Worm (Caenorhabditis elegans) whole organism, L4 larva: Measurements from ENCODE around the gene K02H11.4.

Experiments used
- R02D3.7 ChIP-seq: fragments of 150-350 bp; sonication (generic microtip); optimal IDR thresholded peaks from 3 replicates; lab custom pipeline; 2014; ENCODE audit warnings: missing biosample characterization, missing genetic modification characterization
- Y5F2A.4 ChIP-seq: fragments of 200-800 bp; sonication (Bioruptor generic); optimal IDR thresholded peaks from 2 replicates; lab custom pipeline; 2018; ENCODE audit warnings: mild to moderate bottlenecking, missing genetic modification characterization, missing compliant biosample characterization
- Y75B8A.6 ChIP-seq: fragments of 200-800 bp; sonication (Bioruptor generic); IDR thresholded peaks from 2 replicates; pipeline ENCODE4 v1.3.6; 2022; ENCODE audit warnings: missing genetic modification reagents, missing genetic modification characterization, missing compliant biosample characterization
- ama-1 ChIP-seq: fragments of 150-350 bp; optimal IDR thresholded peaks from 2 replicates; lab custom pipeline; 2014; ENCODE audit warnings: inconsistent platforms, mixed read lengths
- arid-1 ChIP-seq: fragments of 200-800 bp; sonication (Bioruptor generic); conservative IDR thresholded peaks from 2 replicates; pipeline ENCODE4 v1.3.6; 2022; ENCODE audit warnings: missing genetic modification reagents, missing genetic modification characterization, missing compliant biosample characterization
- attf-4 ChIP-seq: sonication (generic microtip); optimal IDR thresholded peaks from 3 replicates; lab custom pipeline; 2017; ENCODE audit warnings: missing biosample characterization, missing genetic modification characterization
- ceh-28 ChIP-seq: fragments of 150-350 bp; optimal IDR thresholded peaks from 2 replicates; lab custom pipeline; 2014; ENCODE audit warnings: missing biosample characterization, missing genetic modification reagents, missing genetic modification characterization
- daf-16 ChIP-seq, 3 experiments: sonication (generic microtip); optimal IDR thresholded peaks; 2 replicates each; lab custom pipeline; 2016 to 2017; ENCODE audit warnings: missing genetic modification characterization in 3 of 3, missing genetic modification reagents in 3 of 3, mild to moderate bottlenecking in 2 of 3, missing compliant biosample characterization in 2 of 3, missing biosample characterization in 1 of 3, moderate library complexity in 1 of 3
- dmd-9 ChIP-seq: fragments of 200-800 bp; sonication (Bioruptor generic); IDR thresholded peaks from 2 replicates; pipeline ENCODE4 v1.3.6; 2022; ENCODE audit warnings: missing genetic modification reagents, missing genetic modification characterization, missing compliant biosample characterization
- duxl-1 ChIP-seq: sonication (generic microtip); optimal IDR thresholded peaks from 2 replicates; lab custom pipeline; 2016; ENCODE audit warnings: mild to moderate bottlenecking, missing genetic modification characterization, moderate library complexity, missing compliant biosample characterization; ENCODE audit not compliant: poor library complexity
- egl-27 ChIP-seq: sonication (generic microtip); optimal IDR thresholded peaks from 3 replicates; lab custom pipeline; 2017; ENCODE audit warnings: missing biosample characterization, missing genetic modification reagents, missing genetic modification characterization
- egl-43 ChIP-seq: fragments of 200-800 bp; sonication (Bioruptor generic); IDR thresholded peaks from 2 replicates; pipeline ENCODE4 v1.3.6; 2022; ENCODE audit warnings: missing genetic modification reagents, missing genetic modification characterization, missing compliant biosample characterization
- fkh-10 ChIP-seq: fragments of 150-350 bp; optimal IDR thresholded peaks from 2 replicates; lab custom pipeline; 2014; ENCODE audit warnings: missing biosample characterization, missing genetic modification reagents, missing genetic modification characterization
- hmg-1.1 ChIP-seq: fragments of 200-800 bp; sonication (Bioruptor generic); IDR thresholded peaks from 2 replicates; pipeline ENCODE4 v1.3.6; 2022; ENCODE audit warnings: missing genetic modification reagents, missing genetic modification characterization, missing compliant biosample characterization
- lin-39 ChIP-seq: fragments of 150-350 bp; optimal IDR thresholded peaks from 2 replicates; lab custom pipeline; 2014; ENCODE audit warnings: missing biosample characterization, missing genetic modification reagents, missing genetic modification characterization
- mdt-29 ChIP-seq: fragments of 200-800 bp; sonication (Bioruptor generic); IDR thresholded peaks from 2 replicates; pipeline ENCODE4 v1.3.6; 2022; ENCODE audit warnings: missing genetic modification reagents, missing genetic modification characterization, missing compliant biosample characterization
- nhr-10 ChIP-seq: fragments of 150-350 bp; optimal IDR thresholded peaks from 2 replicates; lab custom pipeline; 2014; ENCODE audit warnings: missing biosample characterization, missing genetic modification characterization
- nhr-237 ChIP-seq: sonication (generic microtip); optimal IDR thresholded peaks from 2 replicates; lab custom pipeline; 2017; ENCODE audit warnings: missing biosample characterization, missing genetic modification characterization
- nhr-25 ChIP-seq: sonication (generic microtip); optimal IDR thresholded peaks from 2 replicates; lab custom pipeline; 2017; ENCODE audit warnings: missing genetic modification characterization, mild to moderate bottlenecking, missing compliant biosample characterization, antibody characterized with exemption, moderate library complexity, borderline replicate concordance; ENCODE audit not compliant: insufficient read depth
- nhr-28 ChIP-seq: fragments of 150-350 bp; optimal IDR thresholded peaks from 2 replicates; lab custom pipeline; 2014; ENCODE audit warnings: missing biosample characterization, missing genetic modification characterization
- nhr-48 ChIP-seq: sonication (generic microtip); optimal IDR thresholded peaks from 2 replicates; lab custom pipeline; 2016; ENCODE audit warnings: mild to moderate bottlenecking, missing genetic modification characterization, missing compliant biosample characterization
- pha-4 ChIP-seq, 2 experiments: fragments of 150-350 bp in 1 of 2; fragments of 200-800 bp in 1 of 2; sonication (Bioruptor generic) in 1 of 2; IDR thresholded peaks in 1 of 2; optimal IDR thresholded peaks in 1 of 2; 2 replicates each; pipeline versions ENCODE4 v1.3.6 to Lab custom; 2014 to 2022; ENCODE audit warnings: missing genetic modification characterization in 2 of 2, missing genetic modification reagents in 2 of 2, missing biosample characterization in 1 of 2, missing compliant biosample characterization in 1 of 2
- php-3 ChIP-seq: fragments of 200-800 bp; sonication (Bioruptor generic); IDR thresholded peaks from 2 replicates; pipeline ENCODE4 v1.3.6; 2022; ENCODE audit warnings: missing genetic modification reagents, missing genetic modification characterization, missing compliant biosample characterization
- pqm-1 ChIP-seq: sonication (generic microtip); optimal IDR thresholded peaks from 2 replicates; lab custom pipeline; 2017; ENCODE audit warnings: missing biosample characterization, missing genetic modification characterization
- sdz-12 ChIP-seq: fragments of 200-800 bp; sonication (Bioruptor generic); optimal IDR thresholded peaks from 2 replicates; lab custom pipeline; 2018; ENCODE audit warnings: mild to moderate bottlenecking, missing genetic modification characterization, missing compliant biosample characterization
- snpc-1.2 ChIP-seq: fragments of 200-800 bp; sonication (Bioruptor generic); IDR thresholded peaks from 2 replicates; pipeline ENCODE4 v1.3.6; 2022; ENCODE audit warnings: missing genetic modification reagents, missing genetic modification characterization, missing compliant biosample characterization
- snpc-4 ChIP-seq: fragments of 150-350 bp; optimal IDR thresholded peaks from 2 replicates; lab custom pipeline; 2014; ENCODE audit warnings: missing biosample characterization, missing genetic modification characterization
- spr-3 ChIP-seq: fragments of 200-800 bp; sonication (Bioruptor generic); optimal IDR thresholded peaks from 2 replicates; lab custom pipeline; 2018; ENCODE audit warnings: mild to moderate bottlenecking, missing genetic modification characterization, missing compliant biosample characterization
- tag-97 ChIP-seq: fragments of 200-800 bp; sonication (Bioruptor generic); IDR thresholded peaks from 2 replicates; pipeline ENCODE4 v1.3.6; 2022; ENCODE audit warnings: missing genetic modification characterization, missing compliant biosample characterization
- unc-62 ChIP-seq, 3 experiments: fragments of 150-350 bp in 1 of 3; sonication (generic microtip); optimal IDR thresholded peaks in 2 of 3; peaks in 1 of 3; 1 replicate in 1 of 3; 2 replicates in 2 of 3; lab custom pipeline; 2014 to 2017; ENCODE audit warnings: missing biosample characterization in 3 of 3, missing genetic modification characterization in 3 of 3, missing genetic modification reagents in 3 of 3, missing genotype in 1 of 3
- zag-1 ChIP-seq: fragments of 150-350 bp; optimal IDR thresholded peaks from 2 replicates; lab custom pipeline; 2014; ENCODE audit warnings: missing biosample characterization, missing genetic modification characterization
- ztf-11 ChIP-seq: fragments of 150-350 bp; optimal IDR thresholded peaks from 2 replicates; lab custom pipeline; 2014; ENCODE audit warnings: missing biosample characterization, missing genetic modification characterization
- ztf-7 ChIP-seq: fragments of 150-350 bp; optimal IDR thresholded peaks from 2 replicates; lab custom pipeline; 2014; ENCODE audit warnings: missing biosample characterization, missing genetic modification characterization

Gene K02H11.4

DNA sequence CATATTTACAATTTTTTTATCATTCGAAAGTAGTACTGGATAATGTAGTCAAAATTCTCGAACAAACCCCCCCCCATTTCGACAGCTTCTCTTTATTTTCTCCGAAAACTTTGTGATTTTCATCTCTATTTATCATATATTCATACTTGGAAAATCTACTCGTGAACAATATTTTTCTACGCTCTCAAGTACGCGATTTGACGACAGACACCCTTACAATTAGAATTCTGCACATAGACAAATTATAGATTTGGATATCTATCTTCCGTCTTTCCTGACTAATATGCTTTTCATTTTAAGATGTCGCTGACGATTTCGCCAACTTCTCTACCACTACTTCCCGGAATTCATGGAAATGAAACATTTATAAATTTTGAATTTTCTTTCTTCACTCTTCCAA, 25.1 kb downstream of the K02H11.4 start, which contains the start of gene sru-28:
Gene sru-28, plus strand, starts transcription at position 301 of the 400 bp plus-strand sequence.
- TF ChIP-seq mdt-29 (GFP tag; lab: Robert Waterston, UW): no peak

- TF ChIP-seq unc-62 (GFP tag; optimal IDR thresholded peaks at IDR 0.05 in 1 of 2; lab: Kevin White, UChicago): peak in 1 of 2 experiments; percentile 23
- TF ChIP-seq unc-62 (tag; optimal IDR thresholded peaks at IDR 0.05; lab: Kevin White, UChicago): no peak
- TF ChIP-seq egl-43 (GFP tag; lab: Robert Waterston, UW): no peak
Measured at ce11 chrV:1499140-1499539, 31.9 kb downstream of the K02H11.4 start, which contains the start of gene sru-27. Gene sru-27 (plus strand): TSS chrV:1499440.

ce11 chrV:1495752-1496151, 35.3 kb downstream of the K02H11.4 start:
- TF ChIP-seq ceh-28 (tag; lab: Kevin White, UChicago) (peak; percentile 94), pqm-1 (no peak)

- TF ChIP-seq fkh-10 (GFP tag; lab: Kevin White, UChicago): no peak
- no peak for TF ChIP-seq nhr-48 (tag; lab: Kevin White, UChicago)
- no peak for TF ChIP-seq Y75B8A.6
- no peak for TF ChIP-seq php-3
- TF ChIP-seq nhr-28: no peak
- TF ChIP-seq snpc-4 (tag; lab: Kevin White, UChicago): no peak
- TF ChIP-seq arid-1 (GFP tag; lab: Robert Waterston, UW): no peak
- no peak for TF ChIP-seq nhr-237
- TF ChIP-seq sdz-12 (GFP tag; lab: Kevin White, UChicago): no peak
- TF ChIP-seq ztf-11 (tag; lab: Kevin White, UChicago): no peak
- TF ChIP-seq nhr-25 (tag; lab: Kevin White, UChicago): no peak
- TF ChIP-seq attf-4 (tag; lab: Kevin White, UChicago): no peak
- no peak for TF ChIP-seq lin-39 (tag; lab: Kevin White, UChicago)
- TF ChIP-seq spr-3 (GFP tag; lab: Kevin White, UChicago): no peak
- TF ChIP-seq tag-97 (GFP tag; lab: Robert Waterston, UW): no peak
- no peak for TF ChIP-seq daf-16 (GFP tag; optimal IDR thresholded peaks at IDR 0.05; lab: Kevin White, UChicago)
- TF ChIP-seq daf-16 (tag; optimal IDR thresholded peaks at IDR 0.05; lab: Kevin White, UChicago): no peak
- TF ChIP-seq egl-27 (tag; lab: Kevin White, UChicago): no peak
- no peak for TF ChIP-seq Y5F2A.4 (GFP tag; lab: Kevin White, UChicago)
- no peak for TF ChIP-seq R02D3.7
Measured at ce11 chrV:1495334-1495733, 35.7 kb downstream of the K02H11.4 start, which contains the start of gene C38C3.3. Gene C38C3.3 (plus strand): TSS chrV:1495634.

- TF ChIP-seq snpc-4 (tag; lab: Kevin White, UChicago) (no peak), dmd-9 (GFP tag; lab: Robert Waterston, UW) (no peak), ama-1 (no peak), pha-4 (GFP tag; IDR thresholded peaks at IDR 0.05; lab: Robert Waterston, UW) (no peak), pha-4 (tag; optimal IDR thresholded peaks at IDR 0.05; lab: Kevin White, UChicago) (no peak), snpc-1.2 (GFP tag; lab: Robert Waterston, UW) (no peak), duxl-1 (no peak), ztf-7 (tag; lab: Kevin White, UChicago) (no peak), zag-1 (tag; lab: Kevin White, UChicago) (no peak), hmg-1.1 (GFP tag; lab: Robert Waterston, UW) (no peak), nhr-10 (tag; lab: Kevin White, UChicago) (no peak), Y75B8A.6 (no peak)
Measured at ce11 chrV:1494469-1494868, 36.6 kb downstream of the K02H11.4 start, which contains the start of gene spig-7. Gene spig-7 (plus strand): TSS chrV:1494769.
